Worm (Caenorhabditis elegans): ENCODE results near the gene Y47D7A.3.

DNA sequence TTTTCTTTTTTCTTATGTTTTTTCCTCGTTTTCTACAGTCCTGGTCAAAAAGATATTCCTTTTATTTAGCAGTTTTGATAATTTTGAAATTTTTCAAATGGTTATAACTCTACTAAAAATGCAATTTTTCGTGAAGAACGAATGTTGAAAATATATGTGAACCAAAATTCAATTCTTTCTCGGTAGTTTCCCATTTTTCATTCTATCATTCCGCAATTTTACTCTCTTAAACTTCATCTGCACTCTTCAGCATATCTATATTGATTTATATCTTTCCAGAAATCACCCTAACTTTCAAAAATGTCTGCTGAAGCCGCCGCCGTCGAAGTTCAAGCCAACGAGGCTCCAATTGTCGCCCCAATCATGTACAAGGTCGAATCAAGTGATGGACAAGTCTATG, 11.4 kb downstream of the Y47D7A.3 start, which contains the start of gene skr-7:
- no peak for TF ChIP-seq lin-13 (GFP tag; optimal IDR thresholded peaks at IDR 0.05)
- no peak for TF ChIP-seq zip-2 (tag; optimal IDR thresholded peaks at IDR 0.05)
- no peak for TF ChIP-seq fos-1 (tag; optimal IDR thresholded peaks at IDR 0.05)
- TF ChIP-seq unc-39 (tag; optimal IDR thresholded peaks at IDR 0.05) = no peak

Data from whole organism, L4 larva.